Worm (Caenorhabditis elegans): ENCODE results near the gene ZC190.8.

Gene ZC190.8

ce11 chrV:8637666-8638271, 49.8 kb downstream of the ZC190.8 start, which contains the start of the genes F28A12.10 and acd-4:
TSS of gene F28A12.10 (minus strand) at chrV:8637766.
TSS of gene acd-4 (plus strand) at chrV:8638221.
- no peak for TF ChIP-seq unc-42 (tag; optimal IDR thresholded peaks at IDR 0.05)
- no peak for TF ChIP-seq mec-3 (tag; optimal IDR thresholded peaks at IDR 0.05; ENCODE audit: borderline replicate concordance)
- TF ChIP-seq sox-4 (tag; optimal IDR thresholded peaks at IDR 0.05), result no peak
- TF ChIP-seq F13H6.1 (tag; optimal IDR thresholded peaks at IDR 0.05), result no peak
- TF ChIP-seq K09A11.1 (tag; optimal IDR thresholded peaks at IDR 0.05; ENCODE audit: insufficient read depth), result no peak

Data from whole organism, late embryonic.